Worm (Caenorhabditis elegans): ENCODE data around the gene D2096.7.

DNA sequence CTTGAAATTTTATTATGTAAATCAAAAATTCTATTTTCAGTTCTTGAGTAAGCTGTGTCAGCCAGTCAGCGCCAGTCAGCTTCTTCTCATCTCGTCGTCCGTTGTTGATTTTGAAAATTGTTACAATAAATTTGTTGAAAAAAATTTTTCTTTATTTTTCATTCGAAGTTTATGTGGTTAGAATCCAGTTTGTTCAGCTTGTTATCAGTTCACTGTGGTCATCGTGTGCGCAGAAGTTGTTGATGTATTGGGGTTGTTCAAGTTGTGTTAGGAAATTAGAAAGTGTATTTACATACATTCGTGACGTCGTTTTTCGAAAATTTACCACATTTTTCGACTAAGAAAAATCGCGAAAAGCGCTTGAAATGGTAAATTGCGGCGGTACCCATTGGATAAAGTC is 20.4 kb upstream of the D2096.7 start:
- no peak for TF ChIP-seq nhr-237 (tag; optimal IDR thresholded peaks at IDR 0.05)
- TF ChIP-seq zag-1 (tag; optimal IDR thresholded peaks at IDR 0.05) = no peak
- TF ChIP-seq egl-27 (tag; optimal IDR thresholded peaks at IDR 0.05) = no peak
- no peak for TF ChIP-seq sea-2 (GFP tag; optimal IDR thresholded peaks at IDR 0.05)
- TF ChIP-seq nhr-12 (tag; optimal IDR thresholded peaks at IDR 0.05) = no peak
- TF ChIP-seq nhr-76 (tag; optimal IDR thresholded peaks at IDR 0.05) = no peak
